Fruit fly (Drosophila melanogaster) whole organism, prepupa: ENCODE measurements around the gene Usp12-46.

Source experiments
- Blimp-1 ChIP-seq: fragments of 200-800 bp; sonication (Bioruptor generic); optimal IDR thresholded peaks from 3 replicates; lab custom pipeline; 2017; ENCODE audit warnings: missing biosample characterization, missing genetic modification characterization, mild to moderate bottlenecking, moderate library complexity, missing genetic modification reagents
- CG10669 ChIP-seq: fragments of 200-800 bp; sonication (Bioruptor generic); optimal IDR thresholded peaks from 3 replicates; lab custom pipeline; 2018; ENCODE audit warnings: missing biosample characterization, mild to moderate bottlenecking, missing genetic modification characterization, moderate library complexity
- CG11294 ChIP-seq: fragments of 200-800 bp; sonication (Bioruptor generic); IDR thresholded peaks from 2 replicates; pipeline ENCODE4 v1.3.6; 2022; ENCODE audit warnings: missing biosample characterization, missing genetic modification characterization
- CG11762 ChIP-seq: fragments of 200-800 bp; sonication (Bioruptor generic); optimal IDR thresholded peaks from 3 replicates; lab custom pipeline; 2016; ENCODE audit warnings: missing biosample characterization, missing genetic modification characterization; ENCODE audit not compliant: insufficient read depth
- CG11902 ChIP-seq: fragments of 200-800 bp; sonication (Bioruptor generic); optimal IDR thresholded peaks from 3 replicates; lab custom pipeline; 2016; ENCODE audit warnings: missing biosample characterization, missing genetic modification characterization
- CG15336 ChIP-seq: fragments of 200-800 bp; sonication (Bioruptor generic); IDR thresholded peaks from 2 replicates; pipeline ENCODE4 v1.3.6; 2022; ENCODE audit warnings: missing biosample characterization, missing genetic modification characterization
- CG1621 ChIP-seq: fragments of 200-800 bp; sonication (Bioruptor generic); optimal IDR thresholded peaks from 3 replicates; lab custom pipeline; 2018; ENCODE audit warnings: missing biosample characterization, mild to moderate bottlenecking, missing genetic modification characterization
- CG16779 ChIP-seq: fragments of 200-800 bp; sonication (Bioruptor generic); optimal IDR thresholded peaks from 3 replicates; lab custom pipeline; 2017; ENCODE audit warnings: missing biosample characterization, mild to moderate bottlenecking, missing genetic modification characterization
- CG3032 ChIP-seq: fragments of 200-800 bp; optimal IDR thresholded peaks from 2 replicates; lab custom pipeline; 2019; ENCODE audit warnings: missing biosample characterization, mild to moderate bottlenecking, missing genetic modification characterization, moderate library complexity
- CG31627 ChIP-seq: fragments of 200-800 bp; sonication (Bioruptor generic); optimal IDR thresholded peaks from 3 replicates; lab custom pipeline; 2016; ENCODE audit warnings: missing biosample characterization, missing genetic modification characterization
- CG32006 ChIP-seq: fragments of 200-800 bp; sonication (Bioruptor generic); optimal IDR thresholded peaks from 3 replicates; lab custom pipeline; 2017; ENCODE audit warnings: missing biosample characterization, mild to moderate bottlenecking, missing genetic modification characterization
- CG6163 ChIP-seq: fragments of 200-800 bp; sonication (Bioruptor generic); IDR thresholded peaks from 3 replicates; pipeline ENCODE4 v1.3.6; 2022; ENCODE audit warnings: missing biosample characterization, missing genetic modification characterization
- CG6276 ChIP-seq: fragments of 200-800 bp; sonication (Bioruptor generic); optimal IDR thresholded peaks from 2 replicates; lab custom pipeline; 2017; ENCODE audit warnings: missing biosample characterization, mild to moderate bottlenecking, missing genetic modification characterization
- CG6808 ChIP-seq: fragments of 200-800 bp; sonication (Bioruptor generic); optimal IDR thresholded peaks from 3 replicates; lab custom pipeline; 2017; ENCODE audit warnings: missing biosample characterization, missing genetic modification characterization, mild to moderate bottlenecking, moderate library complexity, missing genetic modification reagents
- CG6854 ChIP-seq: fragments of 200-800 bp; sonication (Bioruptor generic); optimal IDR thresholded peaks from 2 replicates; lab custom pipeline; 2017; ENCODE audit warnings: missing biosample characterization, mild to moderate bottlenecking, missing genetic modification characterization
- CG7368 ChIP-seq: fragments of 200-800 bp; sonication (Bioruptor generic); optimal IDR thresholded peaks from 3 replicates; lab custom pipeline; 2016; ENCODE audit warnings: missing biosample characterization, missing genetic modification characterization
- CG8119 ChIP-seq: fragments of 200-800 bp; sonication (Bioruptor generic); IDR thresholded peaks from 3 replicates; pipeline ENCODE4 v1.3.6; 2022; ENCODE audit warnings: missing biosample characterization, missing genetic modification characterization
- CG8319 ChIP-seq: fragments of 200-800 bp; sonication (Bioruptor generic); optimal IDR thresholded peaks from 3 replicates; lab custom pipeline; 2016; ENCODE audit warnings: missing biosample characterization, missing genetic modification characterization
- CG8632 ChIP-seq: fragments of 200-800 bp; sonication (Bioruptor generic); optimal IDR thresholded peaks from 3 replicates; lab custom pipeline; 2016; ENCODE audit warnings: missing biosample characterization, missing genetic modification characterization
- Eip75B ChIP-seq: fragments of 200-800 bp; sonication (Bioruptor generic); optimal IDR thresholded peaks from 3 replicates; lab custom pipeline; 2016; ENCODE audit warnings: missing biosample characterization, missing genetic modification characterization
- Eip78C ChIP-seq: fragments of 200-800 bp; sonication (Bioruptor generic); peaks from one replicate; lab custom pipeline; 2016; ENCODE audit warnings: missing biosample characterization, missing genetic modification characterization
- Ets96B ChIP-seq: fragments of 200-800 bp; optimal IDR thresholded peaks from 2 replicates; lab custom pipeline; 2019; ENCODE audit warnings: missing biosample characterization, mild to moderate bottlenecking, missing genetic modification characterization, moderate library complexity
- Gug ChIP-seq: fragments of 200-800 bp; sonication (Bioruptor generic); IDR thresholded peaks from 2 replicates; pipeline ENCODE4 v1.3.6; 2022; ENCODE audit warnings: missing biosample characterization, missing genetic modification characterization
- Hr38 ChIP-seq: sonication (Bioruptor generic); optimal IDR thresholded peaks from 2 replicates; lab custom pipeline; 2016; ENCODE audit warnings: missing biosample characterization, missing genetic modification characterization
- Hr39 ChIP-seq: fragments of 200-800 bp; sonication (Bioruptor generic); optimal IDR thresholded peaks from 2 replicates; lab custom pipeline; 2016; ENCODE audit warnings: missing biosample characterization, missing genetic modification characterization
- Lpt ChIP-seq: fragments of 200-800 bp; sonication (Bioruptor generic); optimal IDR thresholded peaks from 3 replicates; lab custom pipeline; 2016; ENCODE audit warnings: missing biosample characterization, missing genetic modification characterization
- OdsH ChIP-seq: fragments of 200-800 bp; sonication (Bioruptor generic); optimal IDR thresholded peaks from 3 replicates; lab custom pipeline; 2016; ENCODE audit warnings: missing biosample characterization, missing genetic modification characterization
- Sox14 ChIP-seq: fragments of 200-800 bp; sonication (Bioruptor generic); optimal IDR thresholded peaks from 3 replicates; lab custom pipeline; 2016; ENCODE audit warnings: missing biosample characterization, missing genetic modification characterization
- Sox15 ChIP-seq: fragments of 200-800 bp; sonication (Bioruptor generic); optimal IDR thresholded peaks from 3 replicates; lab custom pipeline; 2016; ENCODE audit warnings: missing biosample characterization, missing genetic modification characterization
- achi ChIP-seq: fragments of 200-800 bp; sonication (Bioruptor generic); optimal IDR thresholded peaks from 3 replicates; lab custom pipeline; 2016; ENCODE audit warnings: missing biosample characterization, missing genetic modification characterization
- acj6 ChIP-seq: fragments of 200-800 bp; sonication (Bioruptor generic); optimal IDR thresholded peaks from 3 replicates; lab custom pipeline; 2016; ENCODE audit warnings: missing biosample characterization, missing genetic modification characterization
- cyc ChIP-seq: fragments of 200-800 bp; sonication (Bioruptor generic); optimal IDR thresholded peaks from 3 replicates; lab custom pipeline; 2016; ENCODE audit warnings: missing biosample characterization, missing genetic modification characterization
- dac ChIP-seq: fragments of 200-800 bp; sonication (Bioruptor generic); optimal IDR thresholded peaks from 2 replicates; lab custom pipeline; 2017; ENCODE audit warnings: missing biosample characterization, mild to moderate bottlenecking, missing genetic modification characterization
- dsx ChIP-seq: fragments of 200-800 bp; optimal IDR thresholded peaks from 3 replicates; lab custom pipeline; 2019; ENCODE audit warnings: missing biosample characterization, mild to moderate bottlenecking, missing genetic modification characterization, moderate library complexity; ENCODE audit not compliant: poor library complexity, severe bottlenecking
- eg ChIP-seq: fragments of 200-800 bp; sonication (Bioruptor generic); IDR thresholded peaks from 3 replicates; pipeline ENCODE4 v1.3.6; 2022; ENCODE audit warnings: missing biosample characterization, missing genetic modification characterization
- esn ChIP-seq: fragments of 200-800 bp; sonication (Bioruptor generic); optimal IDR thresholded peaks from 2 replicates; lab custom pipeline; 2016; ENCODE audit warnings: missing biosample characterization, mild to moderate bottlenecking, missing genetic modification characterization, moderate library complexity
- fd59A ChIP-seq: fragments of 200-800 bp; sonication (Bioruptor generic); optimal IDR thresholded peaks from 2 replicates; lab custom pipeline; 2017; ENCODE audit warnings: missing biosample characterization, mild to moderate bottlenecking, missing genetic modification characterization, missing genetic modification reagents
- fkh ChIP-seq: fragments of 200-800 bp; sonication (Bioruptor generic); optimal IDR thresholded peaks from 3 replicates; lab custom pipeline; 2017; ENCODE audit warnings: missing biosample characterization, mild to moderate bottlenecking, missing genetic modification characterization, moderate library complexity
- lz ChIP-seq: fragments of 200-800 bp; sonication (Bioruptor generic); optimal IDR thresholded peaks from 3 replicates; lab custom pipeline; 2016; ENCODE audit warnings: missing biosample characterization, missing genetic modification characterization
- net ChIP-seq: fragments of 200-800 bp; sonication (Bioruptor generic); optimal IDR thresholded peaks from 3 replicates; lab custom pipeline; 2016; ENCODE audit warnings: missing biosample characterization, missing genetic modification characterization
- pdm3 ChIP-seq: fragments of 200-800 bp; sonication (Bioruptor generic); optimal IDR thresholded peaks from 3 replicates; lab custom pipeline; 2016; ENCODE audit warnings: missing biosample characterization, missing genetic modification characterization
- salr ChIP-seq, 2 experiments: fragments of 200-800 bp; sonication (Bioruptor generic); optimal IDR thresholded peaks; 3 replicates each; lab custom pipeline; 2016 to 2018; ENCODE audit warnings: missing biosample characterization in 2 of 2, missing genetic modification characterization in 2 of 2, mild to moderate bottlenecking in 1 of 2
- spab ChIP-seq: fragments of 200-800 bp; sonication (Bioruptor generic); optimal IDR thresholded peaks from 2 replicates; lab custom pipeline; 2017; ENCODE audit warnings: missing biosample characterization, mild to moderate bottlenecking, missing genetic modification characterization, missing genetic modification reagents
- ss ChIP-seq, 2 experiments: fragments of 200-800 bp; sonication (Bioruptor generic); optimal IDR thresholded peaks; 2 replicates in 1 of 2; 3 replicates in 1 of 2; lab custom pipeline; 2017 to 2018; ENCODE audit warnings: mild to moderate bottlenecking in 2 of 2, missing biosample characterization in 2 of 2, missing genetic modification characterization in 2 of 2, moderate library complexity in 1 of 2
- svp ChIP-seq: fragments of 200-800 bp; sonication (Bioruptor generic); peaks from one replicate; lab custom pipeline; 2016; ENCODE audit warnings: missing biosample characterization, missing genetic modification characterization
- topi ChIP-seq: fragments of 200-800 bp; sonication (Bioruptor generic); optimal IDR thresholded peaks from 3 replicates; lab custom pipeline; 2016; ENCODE audit warnings: missing biosample characterization, missing genetic modification characterization

Gene Usp12-46

dm6 chr3R:22750534-22750947, at the start of gene Usp12-46, which contains the start of the genes rumi and CG7029:
Gene Usp12-46 (plus strand): TSS chr3R:22750901.
Gene rumi (minus strand): TSS chr3R:22750597.
Gene CG7029 (plus strand): TSS chr3R:22750901.
- no peak for TF ChIP-seq spab (GFP tag; lab: Kevin White, UChicago)
- TF ChIP-seq CG6808 (GFP tag; lab: Kevin White, UChicago): peak; percentile 22
- peak; percentile 88 for TF ChIP-seq esn (GFP tag; lab: Kevin White, UChicago)
- no peak for TF ChIP-seq CG8632 (GFP tag; lab: Kevin White, UChicago)
- TF ChIP-seq Hr38 (GFP tag; lab: Kevin White, UChicago): peak; percentile 11
- no peak for TF ChIP-seq CG6276 (GFP tag; lab: Kevin White, UChicago)
- no peak for TF ChIP-seq net (GFP tag; lab: Kevin White, UChicago)
- no peak for TF ChIP-seq acj6
- TF ChIP-seq ss (GFP tag; optimal IDR thresholded peaks at IDR 0.05; lab: Kevin White, UChicago): no peak
- no peak for TF ChIP-seq dac (GFP tag; lab: Kevin White, UChicago)
- peak; percentile 1 for TF ChIP-seq CG6854 (GFP tag; lab: Kevin White, UChicago)
- TF ChIP-seq fd59A (GFP tag; lab: Kevin White, UChicago): peak; percentile 52
- peak; percentile 91 for TF ChIP-seq CG6163 (GFP tag; lab: Robert Waterston, UW)
- peak; percentile 65; the same call in 2 of the 3 replicates for TF ChIP-seq CG8119 (GFP tag; lab: Robert Waterston, UW)
- no peak for TF ChIP-seq OdsH (GFP tag; lab: Kevin White, UChicago)
- peak in 1 of 2 experiments; percentile 62 for TF ChIP-seq salr (GFP tag; optimal IDR thresholded peaks at IDR 0.05; lab: Kevin White, UChicago)
- TF ChIP-seq eg (GFP tag; lab: Robert Waterston, UW): peak; percentile 87
- peak; percentile 56 for TF ChIP-seq Ets96B (tag; lab: Kevin White, UChicago)
- peak; percentile 78 for TF ChIP-seq CG11762 (GFP tag; lab: Kevin White, UChicago)
- peak; percentile 83 for TF ChIP-seq CG3032 (tag; lab: Kevin White, UChicago)
- no peak for TF ChIP-seq Eip75B (GFP tag; lab: Kevin White, UChicago)
- TF ChIP-seq svp (GFP tag; lab: Kevin White, UChicago): peak; percentile 94
- TF ChIP-seq Gug: peak; percentile 72
- TF ChIP-seq Sox14 (GFP tag; lab: Kevin White, UChicago): peak; percentile 87
- peak; percentile 68 for TF ChIP-seq Lpt (GFP tag; lab: Kevin White, UChicago)
- TF ChIP-seq Sox15 (GFP tag; lab: Kevin White, UChicago): peak; percentile 87
- TF ChIP-seq topi (GFP tag; lab: Kevin White, UChicago): peak; percentile 84
- peak; percentile 93 for TF ChIP-seq Hr39 (GFP tag; lab: Kevin White, UChicago)
- TF ChIP-seq CG8319: peak; percentile 79
- TF ChIP-seq fkh (GFP tag; lab: Kevin White, UChicago): no peak
- TF ChIP-seq CG15336 (GFP tag; lab: Robert Waterston, UW): peak; percentile 36; the same call in 1 of the 2 replicates
- TF ChIP-seq Eip78C (GFP tag; lab: Kevin White, UChicago): peak; percentile 92
- TF ChIP-seq pdm3 (GFP tag; lab: Kevin White, UChicago): no peak
- no peak for TF ChIP-seq CG10669
- no peak for TF ChIP-seq CG7368 (GFP tag; lab: Kevin White, UChicago)
- TF ChIP-seq CG16779 (tag; lab: Kevin White, UChicago): no peak
- peak; percentile 88 for TF ChIP-seq lz (GFP tag; lab: Kevin White, UChicago)
- peak; percentile 89 for TF ChIP-seq cyc
- peak; percentile 54 for TF ChIP-seq CG1621 (tag; lab: Kevin White, UChicago)
- TF ChIP-seq CG11902: peak; percentile 78
- peak; percentile 59 for TF ChIP-seq dsx
- peak; percentile 53; the same call in 1 of the 2 replicates for TF ChIP-seq CG11294 (GFP tag; lab: Robert Waterston, UW)
- TF ChIP-seq Blimp-1 (GFP tag; lab: Kevin White, UChicago): peak; percentile 31
- peak; percentile 77 for TF ChIP-seq achi (GFP tag; lab: Kevin White, UChicago)
- TF ChIP-seq CG31627 (GFP tag; lab: Kevin White, UChicago): peak; percentile 92
- no peak for TF ChIP-seq CG32006 (GFP tag; lab: Kevin White, UChicago)
